Fruit fly (Drosophila melanogaster): Measurements from ENCODE around the gene CG8745.

- TF ChIP-seq Pif1B (GFP tag; optimal IDR thresholded peaks at IDR 0.05) (no peak), CG9948 (tag; optimal IDR thresholded peaks at IDR 0.05) (no peak), CG10348 (GFP tag; IDR thresholded peaks at IDR 0.05) (no peak), CG4496 (GFP tag; IDR thresholded peaks at IDR 0.05) (no peak), fd96Ca (GFP tag; IDR thresholded peaks at IDR 0.05) (no peak), CG12605 (GFP tag; IDR thresholded peaks at IDR 0.05) (no peak), Ets98B (GFP tag; IDR thresholded peaks at IDR 0.05) (no peak), CG13204 (GFP tag; optimal IDR thresholded peaks at IDR 0.05) (no peak)
These were observed 15.8 kb upstream of the CG8745 start for dm6 chr3L:13882532-13882931.
